Worm (Caenorhabditis elegans) whole organism, mixed stage, embryonic: ENCODE data around the gene Y75B8A.32.

Source experiments
- blmp-1 ChIP-seq: fragments of 150-350 bp; optimal IDR thresholded peaks from 2 replicates; lab custom pipeline; 2014; ENCODE audit warnings: missing biosample characterization, missing genetic modification characterization
- ceh-83 ChIP-seq: fragments of 200-800 bp; sonication (Bioruptor generic); optimal IDR thresholded peaks from 2 replicates; lab custom pipeline; 2018; ENCODE audit warnings: mild to moderate bottlenecking, missing genetic modification characterization, missing compliant biosample characterization
- ces-1 ChIP-seq: fragments of 150-350 bp; optimal IDR thresholded peaks from 2 replicates; lab custom pipeline; 2014; ENCODE audit warnings: missing biosample characterization, missing genetic modification reagents, missing genetic modification characterization
- elt-3 ChIP-seq: fragments of 150-350 bp; optimal IDR thresholded peaks from 2 replicates; lab custom pipeline; 2014; ENCODE audit warnings: missing biosample characterization, missing genetic modification characterization
- lin-13 ChIP-seq: fragments of 150-350 bp; optimal IDR thresholded peaks from 2 replicates; lab custom pipeline; 2014; ENCODE audit warnings: missing biosample characterization, missing genetic modification characterization
- lin-32 ChIP-seq: fragments of 200-800 bp; sonication (Bioruptor generic); optimal IDR thresholded peaks from 2 replicates; lab custom pipeline; 2018; ENCODE audit warnings: mild to moderate bottlenecking, missing genetic modification characterization, missing compliant biosample characterization
- lsy-2 ChIP-seq: fragments of 150-350 bp; optimal IDR thresholded peaks from 2 replicates; lab custom pipeline; 2014; ENCODE audit warnings: missing biosample characterization, missing genetic modification characterization
- mab-5 ChIP-seq: fragments of 150-350 bp; optimal IDR thresholded peaks from 2 replicates; lab custom pipeline; 2014; ENCODE audit warnings: missing biosample characterization, missing genetic modification characterization
- sptf-1 ChIP-seq: sonication (generic microtip); optimal IDR thresholded peaks from 2 replicates; lab custom pipeline; 2017; ENCODE audit warnings: mild to moderate bottlenecking, missing genetic modification characterization, moderate library complexity, missing compliant biosample characterization
- unc-62 ChIP-seq: fragments of 150-350 bp; optimal IDR thresholded peaks from 2 replicates; lab custom pipeline; 2014; ENCODE audit warnings: missing biosample characterization, missing genetic modification reagents, missing genetic modification characterization
- ztf-11 ChIP-seq: fragments of 150-350 bp; optimal IDR thresholded peaks from 2 replicates; lab custom pipeline; 2014; ENCODE audit warnings: missing biosample characterization, missing genetic modification characterization

ce11 chrIII:12307475-12307874 is 50.9 kb downstream of the Y75B8A.32 start, which contains the start of gene pqn-92:
- TF ChIP-seq mab-5 (tag; lab: Kevin White, UChicago) (no peak), ztf-11 (tag; lab: Kevin White, UChicago) (no peak), ces-1 (no peak), ceh-83 (no peak), sptf-1 (tag; lab: Kevin White, UChicago) (no peak), elt-3 (tag; lab: Kevin White, UChicago) (no peak), blmp-1 (tag; lab: Kevin White, UChicago) (no peak), lsy-2 (no peak), lin-13 (tag; lab: Kevin White, UChicago) (no peak), unc-62 (GFP tag; lab: Kevin White, UChicago) (no peak), lin-32 (no peak)
